Fruit fly (Drosophila melanogaster) whole organism: ENCODE results near the gene Sec13.

Source experiments
- CG8478 ChIP-seq: fragments of >200 bp; optimal IDR thresholded peaks from 2 replicates; lab custom pipeline; 2018; ENCODE audit warnings: inconsistent platforms
- pan ChIP-seq: fragments of >200 bp; optimal IDR thresholded peaks from 2 replicates; lab custom pipeline; 2017
- usp ChIP-seq: fragments of >200 bp; optimal IDR thresholded peaks from 2 replicates; lab custom pipeline; 2017; ENCODE audit warnings: missing biosample characterization, missing genetic modification characterization, mixed read lengths

DNA sequence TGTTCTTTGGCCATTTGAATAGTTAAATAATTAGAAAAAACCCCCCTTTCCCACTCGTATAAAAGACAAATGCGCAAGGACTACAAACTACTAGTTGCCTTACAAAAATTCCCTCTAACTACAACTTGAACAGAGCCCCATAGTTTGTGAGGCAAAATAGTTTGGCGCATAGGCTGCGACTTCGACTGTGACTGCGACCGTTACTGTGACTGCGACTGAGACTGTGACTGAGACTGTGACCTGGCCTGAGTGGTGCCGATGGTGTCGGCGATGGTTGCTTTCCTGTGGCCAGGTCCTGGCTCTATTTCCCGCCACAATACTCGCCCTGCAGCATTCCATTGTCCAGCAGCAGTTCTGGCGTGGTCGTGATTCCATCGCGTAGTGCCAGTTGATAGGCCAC lies 21.2 kb downstream of the Sec13 start:
- TF ChIP-seq CG8478 (no peak), usp (GFP tag; lab: Kevin White, UChicago) (no peak), pan (no peak)
